Worm (Caenorhabditis elegans): ENCODE results near the gene M02B7.2.

DNA sequence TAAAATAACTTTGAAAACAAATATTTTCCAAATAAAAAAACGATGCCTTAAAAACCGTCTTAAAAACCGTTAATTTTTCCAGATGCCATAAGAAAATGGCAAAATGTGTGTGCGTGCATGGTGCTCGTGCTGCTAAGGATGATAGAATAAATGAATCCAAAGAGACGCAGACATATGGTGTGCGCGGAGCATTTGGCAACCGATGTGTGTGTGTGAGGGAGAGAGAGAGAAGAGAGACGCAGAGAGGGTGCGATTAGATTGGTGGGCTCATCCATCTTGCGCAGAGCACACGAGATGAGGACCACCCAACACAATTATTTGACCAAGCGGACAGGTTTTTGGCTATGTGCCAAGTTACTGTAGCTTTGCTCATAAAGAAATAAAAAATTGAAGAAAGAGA lies 21.3 kb downstream of the M02B7.2 start:
- TF ChIP-seq unc-62 (GFP tag; optimal IDR thresholded peaks at IDR 0.05) (no peak), daf-12 (tag; optimal IDR thresholded peaks at IDR 0.05) (no peak), ceh-28 (tag; optimal IDR thresholded peaks at IDR 0.05) (no peak), fos-1 (tag; optimal IDR thresholded peaks at IDR 0.05) (no peak), elt-3 (tag; optimal IDR thresholded peaks at IDR 0.05) (no peak), ztf-11 (tag; optimal IDR thresholded peaks at IDR 0.05) (no peak), ama-1 (optimal IDR thresholded peaks at IDR 0.05) (no peak), zag-1 (tag; optimal IDR thresholded peaks at IDR 0.05) (no peak), nhr-23 (tag; optimal IDR thresholded peaks at IDR 0.05) (no peak), sea-2 (GFP tag; optimal IDR thresholded peaks at IDR 0.05) (no peak), nhr-77 (tag; optimal IDR thresholded peaks at IDR 0.05) (no peak), snpc-4 (tag; optimal IDR thresholded peaks at IDR 0.05) (no peak)

All from whole organism, L3 larva.